Fruit fly (Drosophila melanogaster) whole organism, embryonic: Measurements from ENCODE around the gene pnt.

Experiments used
- Ada2b ChIP-seq: fragments of 200-800 bp; sonication (Bioruptor generic); IDR thresholded peaks from 2 replicates; pipeline ENCODE4 v1.3.6; 2022; ENCODE audit warnings: missing biosample characterization, missing genetic modification characterization
- Atf-2 ChIP-seq: fragments of 200-800 bp; sonication (Bioruptor generic); optimal IDR thresholded peaks from 2 replicates; lab custom pipeline; 2016; ENCODE audit warnings: missing biosample characterization, missing genetic modification characterization
- CG11093 ChIP-seq: fragments of 200-800 bp; sonication (Bioruptor generic); IDR thresholded peaks from 3 replicates; pipeline ENCODE4 v1.3.6; 2022; ENCODE audit warnings: missing biosample characterization, missing genetic modification characterization
- CG11723 ChIP-seq: fragments of 200-800 bp; sonication (Bioruptor generic); optimal IDR thresholded peaks from 2 replicates; lab custom pipeline; 2017; ENCODE audit warnings: missing biosample characterization, mild to moderate bottlenecking, missing genetic modification characterization
- CG12299 ChIP-seq: fragments of 200-800 bp; sonication (Bioruptor generic); optimal IDR thresholded peaks from 2 replicates; lab custom pipeline; 2018; ENCODE audit warnings: missing biosample characterization, mild to moderate bottlenecking, missing genetic modification characterization
- CG12659 ChIP-seq: fragments of 200-800 bp; sonication (Bioruptor generic); optimal IDR thresholded peaks from 3 replicates; lab custom pipeline; 2017; ENCODE audit warnings: mild to moderate bottlenecking, missing biosample characterization, missing genetic modification reagents, missing genetic modification characterization
- CG14860 ChIP-seq: fragments of 200-800 bp; sonication (Bioruptor generic); IDR thresholded peaks from 3 replicates; pipeline ENCODE4 v1.3.6; 2022; ENCODE audit warnings: missing biosample characterization, missing genetic modification characterization; ENCODE audit not compliant: partially characterized antibody
- CG16863 ChIP-seq: fragments of 200-800 bp; sonication (Bioruptor generic); optimal IDR thresholded peaks from 3 replicates; lab custom pipeline; 2016; ENCODE audit warnings: missing biosample characterization, missing genetic modification characterization
- CG17359 ChIP-seq: fragments of 200-800 bp; sonication (Bioruptor generic); optimal IDR thresholded peaks from 3 replicates; lab custom pipeline; 2018; ENCODE audit warnings: missing biosample characterization, mild to moderate bottlenecking, missing genetic modification characterization, moderate library complexity
- CG17361 ChIP-seq: fragments of 200-800 bp; sonication (Bioruptor generic); IDR thresholded peaks from 3 replicates; pipeline ENCODE4 v1.3.6; 2022; ENCODE audit warnings: missing biosample characterization, missing genetic modification characterization
- CG17385 ChIP-seq: fragments of 200-800 bp; sonication (Bioruptor generic); optimal IDR thresholded peaks from 3 replicates; lab custom pipeline; 2018; ENCODE audit warnings: missing biosample characterization, mild to moderate bottlenecking, missing genetic modification characterization
- CG1832 ChIP-seq: fragments of 200-800 bp; sonication (Bioruptor generic); optimal IDR thresholded peaks from 2 replicates; lab custom pipeline; 2017; ENCODE audit warnings: missing biosample characterization, mild to moderate bottlenecking, missing genetic modification characterization, inconsistent platforms
- CG2129 ChIP-seq: fragments of 200-800 bp; sonication (Bioruptor generic); IDR thresholded peaks from 2 replicates; pipeline ENCODE4 v1.3.6; 2022; ENCODE audit warnings: missing biosample characterization, missing genetic modification characterization; ENCODE audit not compliant: partially characterized antibody
- CG2202 ChIP-seq: fragments of 200-800 bp; sonication (Bioruptor generic); optimal IDR thresholded peaks from 2 replicates; lab custom pipeline; 2018; ENCODE audit warnings: missing biosample characterization, mild to moderate bottlenecking, missing genetic modification characterization
- CG3065 ChIP-seq: fragments of 200-800 bp; sonication (Bioruptor generic); optimal IDR thresholded peaks from 2 replicates; lab custom pipeline; 2016; ENCODE audit warnings: missing biosample characterization, missing genetic modification characterization
- CG31365 ChIP-seq: fragments of 200-800 bp; sonication (Bioruptor generic); optimal IDR thresholded peaks from 2 replicates; lab custom pipeline; 2018; ENCODE audit warnings: missing biosample characterization, mild to moderate bottlenecking, missing genetic modification characterization
- CG3163 ChIP-seq: fragments of 200-800 bp; sonication (Bioruptor generic); optimal IDR thresholded peaks from 3 replicates; lab custom pipeline; 2016; ENCODE audit warnings: missing biosample characterization, missing genetic modification characterization
- CG32532 ChIP-seq: fragments of 200-800 bp; sonication (Bioruptor generic); IDR thresholded peaks from 2 replicates; pipeline ENCODE4 v1.3.6; 2022; ENCODE audit warnings: missing biosample characterization, missing genetic modification characterization
- CG3838 ChIP-seq: fragments of 200-800 bp; sonication (Bioruptor generic); optimal IDR thresholded peaks from 3 replicates; lab custom pipeline; 2016; ENCODE audit warnings: missing biosample characterization, missing genetic modification characterization
- CG4707 ChIP-seq: fragments of 200-800 bp; sonication (Bioruptor generic); optimal IDR thresholded peaks from 2 replicates; lab custom pipeline; 2018; ENCODE audit warnings: missing biosample characterization, mild to moderate bottlenecking, missing genetic modification characterization, moderate library complexity
- CG7987 ChIP-seq: fragments of 200-800 bp; sonication (Bioruptor generic); optimal IDR thresholded peaks from 2 replicates; lab custom pipeline; 2018; ENCODE audit warnings: missing biosample characterization, mild to moderate bottlenecking, missing genetic modification characterization, moderate library complexity
- Dbx ChIP-seq: fragments of 200-800 bp; sonication (Bioruptor generic); IDR thresholded peaks from 3 replicates; pipeline ENCODE4 v1.3.6; 2022; ENCODE audit warnings: missing biosample characterization, missing genetic modification characterization
- Doc3 ChIP-seq: fragments of 200-800 bp; sonication (Bioruptor generic); IDR thresholded peaks from 3 replicates; pipeline ENCODE4 v1.3.6; 2022; ENCODE audit warnings: missing biosample characterization, missing genetic modification characterization; ENCODE audit not compliant: partially characterized antibody
- GATAe ChIP-seq: fragments of 200-800 bp; sonication (Bioruptor generic); conservative IDR thresholded peaks from 2 replicates; pipeline ENCODE4 v1.3.6; 2022; ENCODE audit warnings: missing biosample characterization, missing genetic modification characterization
- Hey ChIP-seq: fragments of 200-800 bp; sonication (Bioruptor generic); optimal IDR thresholded peaks from 3 replicates; lab custom pipeline; 2018; ENCODE audit warnings: missing biosample characterization, mild to moderate bottlenecking, missing genetic modification characterization
- Hmr ChIP-seq: fragments of 200-800 bp; sonication (Bioruptor generic); optimal IDR thresholded peaks from 3 replicates; lab custom pipeline; 2017; ENCODE audit warnings: mild to moderate bottlenecking, missing biosample characterization, missing genetic modification reagents, missing genetic modification characterization
- Hr39 ChIP-seq: fragments of >200 bp; optimal IDR thresholded peaks from 2 replicates; lab custom pipeline; 2017
- Hr78 ChIP-seq, 2 experiments: fragments of 200-800 bp in 1 of 2; fragments of >200 bp in 1 of 2; sonication (Bioruptor generic) in 1 of 2; optimal IDR thresholded peaks; 2 replicates each; lab custom pipeline; 2017 to 2019; ENCODE audit warnings: missing biosample characterization in 2 of 2, missing genetic modification characterization in 2 of 2, mild to moderate bottlenecking in 1 of 2, moderate library complexity in 1 of 2
- Lim3 ChIP-seq: fragments of 200-800 bp; sonication (Bioruptor generic); IDR thresholded peaks from 2 replicates; pipeline ENCODE4 v1.3.6; 2022; ENCODE audit warnings: missing biosample characterization, missing genetic modification characterization
- Med ChIP-seq: fragments of 200-800 bp; sonication (Bioruptor generic); peaks from one replicate; lab custom pipeline; 2016; ENCODE audit warnings: missing biosample characterization, missing genetic modification characterization, mild to moderate bottlenecking, inconsistent platforms, moderate library complexity
- Rfx ChIP-seq: fragments of 200-800 bp; sonication (Bioruptor generic); IDR thresholded peaks from 2 replicates; pipeline ENCODE4 v1.3.6; 2022; ENCODE audit warnings: missing biosample characterization, missing genetic modification characterization
- ase ChIP-seq: fragments of 200-800 bp; sonication (Bioruptor generic); IDR thresholded peaks from 3 replicates; pipeline ENCODE4 v1.3.6; 2022; ENCODE audit warnings: missing biosample characterization, missing genetic modification characterization
- cato ChIP-seq: fragments of 200-800 bp; sonication (Bioruptor generic); optimal IDR thresholded peaks from 2 replicates; lab custom pipeline; 2016; ENCODE audit warnings: missing biosample characterization, missing genetic modification characterization, borderline replicate concordance
- cwo ChIP-seq: fragments of 200-800 bp; sonication (Bioruptor generic); optimal IDR thresholded peaks from 3 replicates; lab custom pipeline; 2017; ENCODE audit warnings: missing biosample characterization, missing genetic modification characterization, mild to moderate bottlenecking, moderate library complexity, missing genetic modification reagents
- gt ChIP-seq: fragments of 200-800 bp; sonication (Bioruptor generic); IDR thresholded peaks from 2 replicates; pipeline ENCODE4 v1.3.6; 2022; ENCODE audit warnings: missing biosample characterization, missing genetic modification characterization
- lov ChIP-seq, 2 experiments: fragments of 200-800 bp in 1 of 2; fragments of >200 bp in 1 of 2; sonication (Bioruptor generic) in 1 of 2; IDR thresholded peaks in 1 of 2; optimal IDR thresholded peaks in 1 of 2; 2 replicates in 1 of 2; 3 replicates in 1 of 2; pipeline versions ENCODE4 v1.3.6 to Lab custom; 2017 to 2022; ENCODE audit warnings: missing biosample characterization in 1 of 2, missing genetic modification characterization in 1 of 2
- org-1 ChIP-seq: fragments of 200-800 bp; sonication (Bioruptor generic); optimal IDR thresholded peaks from 2 replicates; lab custom pipeline; 2017; ENCODE audit warnings: missing biosample characterization, missing genetic modification characterization
- p53 ChIP-seq: fragments of 200-800 bp; sonication (Bioruptor generic); optimal IDR thresholded peaks from 2 replicates; lab custom pipeline; 2016; ENCODE audit warnings: missing biosample characterization, missing genetic modification characterization
- pb ChIP-seq: fragments of 200-800 bp; sonication (Bioruptor generic); optimal IDR thresholded peaks from 3 replicates; lab custom pipeline; 2016; ENCODE audit warnings: missing biosample characterization, missing genetic modification characterization
- pho ChIP-seq: fragments of 200-800 bp; sonication (Bioruptor generic); optimal IDR thresholded peaks from 2 replicates; lab custom pipeline; 2016; ENCODE audit warnings: missing biosample characterization, missing genetic modification characterization
- pita ChIP-seq: fragments of 200-800 bp; sonication (Bioruptor generic); optimal IDR thresholded peaks from 2 replicates; lab custom pipeline; 2017; ENCODE audit warnings: missing biosample characterization, mild to moderate bottlenecking, missing genetic modification characterization
- scrt ChIP-seq: fragments of 200-800 bp; sonication (Bioruptor generic); optimal IDR thresholded peaks from 2 replicates; lab custom pipeline; 2018; ENCODE audit warnings: missing biosample characterization, mild to moderate bottlenecking, missing genetic modification characterization, moderate library complexity
- sens-2 ChIP-seq: fragments of 200-800 bp; sonication (Bioruptor generic); IDR thresholded peaks from 2 replicates; pipeline ENCODE4 v1.3.6; 2022; ENCODE audit warnings: missing biosample characterization, missing genetic modification characterization
- seq ChIP-seq: fragments of 200-800 bp; sonication (Bioruptor generic); IDR thresholded peaks from 2 replicates; pipeline ENCODE4 v1.3.6; 2022; ENCODE audit warnings: missing biosample characterization, missing genetic modification characterization
- slou ChIP-seq: fragments of 200-800 bp; sonication (Bioruptor generic); optimal IDR thresholded peaks from 3 replicates; lab custom pipeline; 2016; ENCODE audit warnings: missing biosample characterization, missing genetic modification characterization
- tio ChIP-seq: fragments of 200-800 bp; sonication (Bioruptor generic); optimal IDR thresholded peaks from 2 replicates; lab custom pipeline; 2017; ENCODE audit warnings: missing biosample characterization, missing genetic modification characterization, inconsistent platforms
- tll ChIP-seq, 2 experiments: fragments of 200-800 bp in 1 of 2; fragments of >200 bp in 1 of 2; sonication (Bioruptor generic) in 1 of 2; optimal IDR thresholded peaks; 2 replicates each; lab custom pipeline; 2017 to 2019; ENCODE audit warnings: missing biosample characterization in 2 of 2, missing genetic modification characterization in 2 of 2, mild to moderate bottlenecking in 1 of 2, moderate library complexity in 1 of 2
- twi ChIP-seq: fragments of 200-800 bp; optimal IDR thresholded peaks from 2 replicates; lab custom pipeline; 2019; ENCODE audit warnings: missing biosample characterization, mild to moderate bottlenecking, missing genetic modification characterization, moderate library complexity
- usp ChIP-seq: fragments of >200 bp; optimal IDR thresholded peaks from 2 replicates; lab custom pipeline; 2017; ENCODE audit warnings: missing biosample characterization, missing genetic modification characterization
- z ChIP-seq: fragments of 200-800 bp; sonication (Bioruptor generic); IDR thresholded peaks from 3 replicates; pipeline ENCODE4 v1.3.6; 2022; ENCODE audit warnings: missing biosample characterization, missing genetic modification characterization

pnt gene

dm6 chr3R:23280806-23281257 is 65.1 kb downstream of the pnt start, which contains the start of the genes orb and Cdc16 (continued):
- no peak for TF ChIP-seq tll (GFP tag; optimal IDR thresholded peaks at IDR 0.05; lab: Kevin White, UChicago)
- TF ChIP-seq Doc3 (GFP tag; lab: Robert Waterston, UW): no peak
- TF ChIP-seq CG17385: peak; percentile 85
- no peak for TF ChIP-seq Hr78 (GFP tag; optimal IDR thresholded peaks at IDR 0.05; lab: Kevin White, UChicago)
- peak; percentile 91 for TF ChIP-seq Ada2b (GFP tag; lab: Robert Waterston, UW)
- peak; percentile 32; the same call in 1 of the 2 replicates for TF ChIP-seq sens-2 (GFP tag; lab: Robert Waterston, UW)
- no peak for TF ChIP-seq pita (GFP tag; lab: Kevin White, UChicago)
- TF ChIP-seq CG2202: peak; percentile 88
- peak; percentile 58 for TF ChIP-seq pho (GFP tag; lab: Kevin White, UChicago)
- TF ChIP-seq CG7987 (GFP tag; lab: Kevin White, UChicago): peak; percentile 77
- peak; percentile 76 for TF ChIP-seq org-1 (GFP tag; lab: Kevin White, UChicago)
- peak; percentile 94 for TF ChIP-seq CG12659 (GFP tag; lab: Kevin White, UChicago)
- no peak for TF ChIP-seq Atf-2 (GFP tag; lab: Kevin White, UChicago)
- TF ChIP-seq pb (GFP tag; lab: Kevin White, UChicago): peak; percentile 23
- peak; percentile 86 for TF ChIP-seq tio (GFP tag; lab: Kevin White, UChicago)
- TF ChIP-seq CG2129 (GFP tag; lab: Robert Waterston, UW): no peak
- TF ChIP-seq usp: no peak
- peak; percentile 33 for TF ChIP-seq CG3163 (GFP tag; lab: Kevin White, UChicago)
- TF ChIP-seq CG16863: peak; percentile 53
- TF ChIP-seq CG4707: peak; percentile 73
- peak; percentile 92 for TF ChIP-seq CG12299 (tag; lab: Kevin White, UChicago)
- TF ChIP-seq Dbx (GFP tag; lab: Robert Waterston, UW): peak; percentile 95
- peak; percentile 94 for TF ChIP-seq CG17359 (tag; lab: Kevin White, UChicago)
- peak; percentile 87 for TF ChIP-seq cwo (GFP tag; lab: Kevin White, UChicago)
- no peak for TF ChIP-seq Hr39 (lab: Kevin White, UChicago)
- TF ChIP-seq CG11723 (GFP tag; lab: Kevin White, UChicago): peak; percentile 76
- TF ChIP-seq twi: peak; percentile 75
- peak; percentile 92 for TF ChIP-seq Hmr (GFP tag; lab: Kevin White, UChicago)
- peak; percentile 95 for TF ChIP-seq Med (GFP tag; lab: Kevin White, UChicago)
- peak; percentile 51 for TF ChIP-seq CG3065 (GFP tag; lab: Kevin White, UChicago)
- TF ChIP-seq CG31365 (tag; lab: Kevin White, UChicago): peak; percentile 46
- peak; percentile 95 for TF ChIP-seq Rfx (GFP tag; lab: Robert Waterston, UW)
- peak; percentile 60 for TF ChIP-seq CG3838 (GFP tag; lab: Kevin White, UChicago)
- peak; percentile 66; the same call in 2 of the 3 replicates for TF ChIP-seq CG11093 (GFP tag; lab: Robert Waterston, UW)
- TF ChIP-seq CG17361 (GFP tag; lab: Robert Waterston, UW): peak; percentile 93
- TF ChIP-seq ase: peak; percentile 87
- TF ChIP-seq scrt: peak; percentile 87
- TF ChIP-seq gt (GFP tag; lab: Robert Waterston, UW): peak; percentile 55; the same call in 1 of the 2 replicates
- TF ChIP-seq CG14860: no peak
- TF ChIP-seq CG32532 (GFP tag; lab: Robert Waterston, UW): peak; percentile 96
- peak; percentile 77 for TF ChIP-seq cato (GFP tag; lab: Kevin White, UChicago)
- TF ChIP-seq Lim3 (GFP tag; lab: Robert Waterston, UW): no peak; the same call in 1 of the 2 replicates
- TF ChIP-seq lov (optimal IDR thresholded peaks at IDR 0.05; lab: Kevin White, UChicago): no peak
- peak; percentile 81; the same call in 2 of the 3 replicates for TF ChIP-seq lov (GFP tag; IDR thresholded peaks at IDR 0.05; lab: Robert Waterston, UW)
- peak; percentile 88 for TF ChIP-seq seq (GFP tag; lab: Robert Waterston, UW)
- TF ChIP-seq z (GFP tag; lab: Robert Waterston, UW): no peak
- TF ChIP-seq slou (GFP tag; lab: Kevin White, UChicago): peak; percentile 83
- peak; percentile 11 for TF ChIP-seq p53 (GFP tag; lab: Kevin White, UChicago)
- TF ChIP-seq CG1832 (GFP tag; lab: Kevin White, UChicago): no peak
- no peak for TF ChIP-seq Hey
- no peak; the same call in 1 of the 2 replicates for TF ChIP-seq GATAe (GFP tag; lab: Robert Waterston, UW)
